Fruit fly (Drosophila melanogaster) Kc167 (cell line): ENCODE data around the gene CG33494.

Source experiments
- Myc ChIP-seq: fragments of >200 bp; optimal IDR thresholded peaks from 2 replicates; lab custom pipeline; 2017; ENCODE audit warnings: missing external identifiers
- Sin3A ChIP-seq: fragments of >200 bp; optimal IDR thresholded peaks from 2 replicates; lab custom pipeline; 2018; ENCODE audit warnings: missing external identifiers
- insv ChIP-seq: fragments of >200 bp; optimal IDR thresholded peaks from 3 replicates; lab custom pipeline; 2018; ENCODE audit warnings: missing external identifiers
- psq ChIP-seq: fragments of >200 bp; optimal IDR thresholded peaks from 2 replicates; lab custom pipeline; 2017; ENCODE audit warnings: missing external identifiers
- ttk ChIP-seq: sonication (Bioruptor generic); optimal IDR thresholded peaks from 2 replicates; lab custom pipeline; 2017; ENCODE audit warnings: missing external identifiers

dm6 chr3R:25512750-25513149, 17.8 kb upstream of the CG33494 start:
- TF ChIP-seq psq (no peak), insv (lab: Kevin White, UChicago) (no peak), Sin3A (lab: Kevin White, UChicago) (no peak), Myc (lab: Kevin White, UChicago) (no peak), ttk (no peak)
